Worm (Caenorhabditis elegans) whole organism, early embryonic: ENCODE results near the gene ZK896.5.

Experiments
- B0310.2 ChIP-seq: sonication (generic microtip); optimal IDR thresholded peaks from 2 replicates; lab custom pipeline; 2016; ENCODE audit warnings: mild to moderate bottlenecking, missing genetic modification characterization, missing compliant biosample characterization
- F13C5.2 ChIP-seq: sonication (generic microtip); optimal IDR thresholded peaks from 2 replicates; lab custom pipeline; 2017; ENCODE audit warnings: mild to moderate bottlenecking, missing genetic modification characterization, inconsistent platforms, missing compliant biosample characterization
- ama-1 ChIP-seq: fragments of 150-350 bp; optimal IDR thresholded peaks from 2 replicates; lab custom pipeline; 2014
- ceh-13 ChIP-seq: fragments of 200-800 bp; sonication (Bioruptor generic); optimal IDR thresholded peaks from 2 replicates; lab custom pipeline; 2018; ENCODE audit warnings: mild to moderate bottlenecking, missing genetic modification characterization, missing compliant biosample characterization
- ceh-36 ChIP-seq: sonication (generic microtip); optimal IDR thresholded peaks from 2 replicates; lab custom pipeline; 2016; ENCODE audit warnings: missing genetic modification characterization, inconsistent platforms, missing compliant biosample characterization
- flt-1 ChIP-seq: fragments of 200-800 bp; sonication (Bioruptor generic); IDR thresholded peaks from 2 replicates; pipeline ENCODE4 v1.3.6; 2022; ENCODE audit warnings: missing genetic modification characterization, missing compliant biosample characterization
- hmbx-1 ChIP-seq: sonication (generic microtip); optimal IDR thresholded peaks from 2 replicates; lab custom pipeline; 2016; ENCODE audit warnings: mild to moderate bottlenecking, missing genetic modification characterization, missing compliant biosample characterization
- hmg-4 ChIP-seq: fragments of 200-800 bp; sonication (Bioruptor generic); optimal IDR thresholded peaks from 2 replicates; lab custom pipeline; 2018; ENCODE audit warnings: mild to moderate bottlenecking, missing genetic modification characterization, missing compliant biosample characterization
- hnd-1 ChIP-seq: sonication (generic microtip); optimal IDR thresholded peaks from 2 replicates; lab custom pipeline; 2016; ENCODE audit warnings: missing genetic modification characterization, missing compliant biosample characterization
- pes-1 ChIP-seq: fragments of 200-800 bp; sonication (Bioruptor generic); IDR thresholded peaks from 2 replicates; pipeline ENCODE4 v1.3.6; 2022; ENCODE audit warnings: missing genetic modification reagents, missing genetic modification characterization, missing compliant biosample characterization
- sea-1 ChIP-seq: fragments of 200-800 bp; sonication (Bioruptor generic); conservative IDR thresholded peaks from 2 replicates; pipeline ENCODE4 v1.3.6; 2022; ENCODE audit warnings: missing genetic modification characterization, missing compliant biosample characterization
- tbx-37 ChIP-seq: fragments of 200-800 bp; sonication (Bioruptor generic); conservative IDR thresholded peaks from 2 replicates; pipeline ENCODE4 v1.3.6; 2022; ENCODE audit warnings: missing genetic modification reagents, missing genetic modification characterization, missing compliant biosample characterization
- tra-4 ChIP-seq: sonication (generic microtip); optimal IDR thresholded peaks from 2 replicates; lab custom pipeline; 2017; ENCODE audit warnings: missing genetic modification characterization, missing compliant biosample characterization

ce11 chrIV:12859797-12860196, 19.6 kb downstream of the ZK896.5 start, which contains the start of gene gcy-18:
- TF ChIP-seq ceh-36 (tag; lab: Kevin White, UChicago): no peak
- TF ChIP-seq ama-1 (lab: Kevin White, UChicago): no peak
- no peak for TF ChIP-seq hnd-1 (tag; lab: Kevin White, UChicago)
- TF ChIP-seq F13C5.2 (tag; lab: Kevin White, UChicago): no peak
- TF ChIP-seq hmbx-1: no peak
- TF ChIP-seq tra-4 (tag; lab: Kevin White, UChicago): no peak
- no peak for TF ChIP-seq ceh-13 (GFP tag; lab: Kevin White, UChicago)
- no peak for TF ChIP-seq pes-1 (GFP tag; lab: Robert Waterston, UW)
- no peak for TF ChIP-seq flt-1 (GFP tag; lab: Robert Waterston, UW)
- no peak for TF ChIP-seq tbx-37 (GFP tag; lab: Robert Waterston, UW)
- no peak for TF ChIP-seq sea-1 (GFP tag; lab: Robert Waterston, UW)
- TF ChIP-seq B0310.2 (tag; lab: Kevin White, UChicago): no peak
- no peak for TF ChIP-seq hmg-4 (GFP tag; lab: Kevin White, UChicago)
